Worm (Caenorhabditis elegans) whole organism, L4/young adult: Measurements from ENCODE around the gene T22E5.1.
A peak's percentile ranks its signal among the peaks of the same experiment; 100 is the strongest.

Source experiments
- W03F9.2 ChIP-seq: fragments of 150-350 bp; optimal IDR thresholded peaks from 2 replicates; lab custom pipeline; 2014; ENCODE audit warnings: missing biosample characterization, missing genetic modification characterization
- him-1 ChIP-seq: sonication (generic microtip); optimal IDR thresholded peaks from 2 replicates; lab custom pipeline; 2016; ENCODE audit warnings: missing genotype, missing genetic modification reagents, missing genetic modification characterization, missing compliant biosample characterization

- TF ChIP-seq him-1 (tag; lab: Kevin White, UChicago) (peak; percentile 47), W03F9.2 (no peak)
Measured at ce11 chrX:6378363-6378762, 34.3 kb upstream of the T22E5.1 start.
